Worm (Caenorhabditis elegans) whole organism, midembryonic: ENCODE results near the gene fbxa-201.

Source experiments
- flt-1 ChIP-seq: fragments of 200-800 bp; sonication (Bioruptor generic); IDR thresholded peaks from 2 replicates; pipeline ENCODE4 v1.3.6; 2022; ENCODE audit warnings: missing genetic modification characterization, missing compliant biosample characterization
- klf-2 ChIP-seq: fragments of 200-800 bp; sonication (Bioruptor generic); conservative IDR thresholded peaks from 2 replicates; pipeline ENCODE4 v1.3.6; 2022; ENCODE audit warnings: missing genetic modification reagents, missing genetic modification characterization, missing compliant biosample characterization
- ztf-23 ChIP-seq: fragments of 200-800 bp; sonication (Bioruptor generic); IDR thresholded peaks from 2 replicates; pipeline ENCODE4 v1.3.6; 2022; ENCODE audit warnings: missing genetic modification reagents, missing genetic modification characterization, missing compliant biosample characterization
- ztf-29 ChIP-seq: fragments of 200-800 bp; sonication (Bioruptor generic); IDR thresholded peaks from 2 replicates; pipeline ENCODE4 v1.3.6; 2022; ENCODE audit warnings: missing genetic modification reagents, missing genetic modification characterization, missing compliant biosample characterization

ce11 chrV:2011777-2012176 is 36.6 kb downstream of the fbxa-201 start, which contains the start of gene F59A7.7:
- TF ChIP-seq ztf-29 (no peak), ztf-23 (GFP tag; lab: Robert Waterston, UW) (no peak), flt-1 (GFP tag; lab: Robert Waterston, UW) (no peak), klf-2 (no peak)
